Worm (Caenorhabditis elegans) whole organism, L4/young adult: Measurements from ENCODE around the gene C35D6.4.
A peak's percentile ranks its signal among the peaks of the same experiment; 100 is the strongest.

Experiments used
- W03F9.2 ChIP-seq: fragments of 150-350 bp; optimal IDR thresholded peaks from 2 replicates; lab custom pipeline; 2014; ENCODE audit warnings: missing biosample characterization, missing genetic modification characterization
- dao-5 ChIP-seq: sonication (generic microtip); optimal IDR thresholded peaks from 2 replicates; lab custom pipeline; 2016; ENCODE audit warnings: missing genotype, missing genetic modification characterization, moderate library complexity, missing compliant biosample characterization
- him-1 ChIP-seq: sonication (generic microtip); optimal IDR thresholded peaks from 2 replicates; lab custom pipeline; 2016; ENCODE audit warnings: missing genotype, missing genetic modification reagents, missing genetic modification characterization, missing compliant biosample characterization

The C35D6.4 gene

DNA sequence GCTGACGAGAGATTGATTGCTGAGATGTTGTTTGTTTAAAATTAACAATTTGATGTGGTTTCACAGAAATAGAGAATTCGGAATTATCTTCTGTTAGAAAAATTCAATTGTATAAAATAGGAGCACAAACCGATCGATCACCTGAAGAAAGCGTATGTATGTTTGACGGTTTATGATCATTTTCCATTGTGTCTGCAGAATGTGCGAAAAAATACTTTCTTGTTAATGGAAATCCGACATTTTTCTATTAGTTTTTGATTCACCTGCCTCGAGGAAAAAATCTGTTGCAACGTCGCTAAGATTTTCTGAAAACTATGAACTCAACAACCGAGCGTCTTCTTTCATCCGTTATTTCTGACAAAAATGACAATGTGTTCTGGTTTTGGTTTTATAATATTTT is 14.1 kb upstream of the C35D6.4 start, which contains the start of gene C35D6.13:
C35D6.13 (plus strand) TSS at position 301 of the 400 bp plus-strand sequence.
- TF ChIP-seq W03F9.2 (tag; lab: Kevin White, UChicago), result no peak
- no peak for TF ChIP-seq him-1 (tag; lab: Kevin White, UChicago)
- no peak for TF ChIP-seq dao-5 (tag; lab: Kevin White, UChicago)

DNA sequence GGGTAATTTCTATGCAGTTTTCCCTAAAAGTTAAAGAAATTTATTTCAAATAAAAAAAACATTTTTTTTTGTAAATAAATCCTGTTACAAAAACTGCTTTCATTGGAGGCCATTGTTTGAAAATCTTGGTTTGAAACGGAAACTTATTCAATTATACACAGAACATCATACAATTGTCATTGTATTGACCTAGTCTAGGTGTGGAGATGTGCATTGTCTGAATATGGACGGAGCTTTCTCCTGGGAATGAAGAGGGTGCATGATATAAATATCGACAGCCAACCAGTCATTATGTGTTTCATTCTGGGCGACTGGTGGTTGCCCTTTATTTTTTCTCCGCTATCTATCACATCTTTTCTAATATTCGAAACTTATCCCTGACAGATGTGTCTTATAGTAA is 4.3 kb upstream of the C35D6.4 start, which contains the start of gene C35D6.3:
C35D6.3 (plus strand) TSS at position 301 of the 400 bp plus-strand sequence.
- no peak for TF ChIP-seq him-1 (tag; lab: Kevin White, UChicago)
- no peak for TF ChIP-seq dao-5 (tag; lab: Kevin White, UChicago)
- TF ChIP-seq W03F9.2 (tag; lab: Kevin White, UChicago), result no peak

- no peak for TF ChIP-seq W03F9.2 (tag; lab: Kevin White, UChicago)
- TF ChIP-seq him-1 (tag; lab: Kevin White, UChicago), result no peak
- TF ChIP-seq dao-5 (tag; lab: Kevin White, UChicago), result no peak
Observed at ce11 chrIV:16364581-16364980, 13.8 kb downstream of the C35D6.4 start.

ce11 chrIV:16370592-16370991 is 19.8 kb downstream of the C35D6.4 start:
- TF ChIP-seq dao-5 (tag; lab: Kevin White, UChicago) (no peak), W03F9.2 (tag; lab: Kevin White, UChicago) (no peak), him-1 (tag; lab: Kevin White, UChicago) (no peak)

DNA sequence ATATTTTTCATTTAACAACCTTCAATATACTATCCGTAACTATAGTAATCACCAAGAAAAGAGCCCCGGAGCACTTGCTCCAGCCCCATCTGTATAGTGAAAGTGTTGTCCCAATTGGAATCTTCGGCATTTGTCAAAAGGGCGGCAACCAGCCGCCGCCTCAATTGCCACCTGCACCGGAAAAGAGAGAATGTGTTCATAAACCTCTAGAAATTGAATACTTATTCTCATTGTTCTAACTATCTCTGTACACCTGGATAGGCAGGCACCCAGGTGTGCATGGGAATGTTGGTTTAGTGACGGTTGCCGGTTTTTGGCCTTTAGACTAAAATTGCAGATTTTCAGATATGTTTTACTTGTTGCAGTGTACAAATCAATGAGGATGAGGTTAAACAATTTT is 27.2 kb downstream of the C35D6.4 start:
- TF ChIP-seq W03F9.2 (tag; lab: Kevin White, UChicago) (no peak), dao-5 (tag; lab: Kevin White, UChicago) (no peak), him-1 (tag; lab: Kevin White, UChicago) (no peak)

ce11 chrIV:16380278-16380677 is 29.5 kb downstream of the C35D6.4 start:
- TF ChIP-seq dao-5 (tag; lab: Kevin White, UChicago) (no peak), him-1 (tag; lab: Kevin White, UChicago) (no peak)

DNA sequence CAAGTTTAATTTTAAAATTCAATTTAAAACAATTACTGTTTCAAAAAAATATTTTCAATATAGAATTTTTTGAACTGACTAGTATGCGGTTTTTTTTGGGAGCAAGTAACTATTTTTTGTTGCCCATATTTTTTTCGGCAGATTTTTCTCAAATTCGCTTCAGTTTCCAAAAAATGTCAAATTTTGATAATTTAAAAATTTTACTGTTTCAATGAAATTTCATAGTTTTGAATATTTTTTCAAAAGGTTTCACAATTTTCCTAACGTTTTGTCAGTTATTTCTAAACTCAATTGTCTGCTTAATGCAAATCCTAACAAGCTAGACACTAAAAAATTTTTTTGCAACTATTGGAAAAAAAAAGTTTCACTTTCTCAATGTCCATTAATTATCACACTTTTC is 30.1 kb downstream of the C35D6.4 start:
- no peak for TF ChIP-seq him-1 (tag; lab: Kevin White, UChicago)
- no peak for TF ChIP-seq W03F9.2 (tag; lab: Kevin White, UChicago)
- TF ChIP-seq dao-5 (tag; lab: Kevin White, UChicago), result no peak

DNA sequence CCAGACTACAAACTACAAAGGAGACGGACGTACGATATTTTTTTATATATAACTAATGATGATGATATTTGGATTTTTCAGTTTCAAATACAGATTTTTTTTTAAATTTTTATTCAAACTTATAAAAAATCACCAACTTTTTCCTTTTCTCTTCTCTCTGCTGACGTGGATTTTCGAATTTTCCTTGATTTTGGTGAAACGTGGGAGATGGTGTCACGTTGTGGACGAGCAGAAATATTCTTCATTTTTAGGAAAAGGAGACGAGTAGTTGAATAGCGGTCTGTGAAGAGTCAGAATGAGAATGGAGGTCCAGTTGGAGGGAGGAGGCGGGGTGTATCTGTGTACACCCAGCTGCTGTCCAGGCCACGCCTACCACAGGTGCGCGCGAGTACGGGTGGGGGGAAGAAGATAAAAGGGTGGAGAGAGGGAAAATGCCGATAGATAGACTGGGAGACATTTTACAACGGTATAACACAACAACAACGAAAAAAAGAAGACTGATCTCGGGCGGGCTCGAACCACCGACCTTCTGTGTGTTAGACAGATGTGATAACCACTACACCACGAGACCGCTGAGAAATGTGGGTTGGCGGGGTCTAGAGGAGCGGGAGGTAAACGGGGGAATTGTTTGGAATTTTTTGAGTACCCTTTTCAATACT is 31.3 kb downstream of the C35D6.4 start, which contains the start of gene Y7A9D.1:
Y7A9D.1 (minus strand) TSS at position 283 of the 659 bp plus-strand sequence.
- TF ChIP-seq W03F9.2 (tag; lab: Kevin White, UChicago), result no peak
- TF ChIP-seq him-1 (tag; lab: Kevin White, UChicago), result no peak
- TF ChIP-seq dao-5 (tag; lab: Kevin White, UChicago), result no peak

DNA sequence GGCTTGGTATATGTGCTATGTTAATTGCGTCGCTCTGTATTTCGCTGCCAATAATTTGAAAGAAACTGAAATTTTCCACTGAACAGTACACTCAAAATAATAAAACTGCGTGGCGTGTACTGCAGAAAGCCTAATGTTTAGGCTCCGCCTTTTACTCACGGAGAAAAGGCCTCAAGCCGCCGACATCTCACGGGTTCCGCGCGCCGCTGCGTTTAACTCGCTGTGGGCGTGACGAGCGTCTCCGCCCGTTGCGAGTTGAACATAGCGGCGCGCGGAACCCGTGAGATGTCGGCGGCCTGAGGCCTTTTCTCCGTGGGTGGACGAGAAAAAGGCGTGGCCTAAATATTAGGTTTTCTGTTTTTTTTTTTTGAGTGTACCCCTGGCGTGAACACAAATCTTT is 33.9 kb downstream of the C35D6.4 start:
- TF ChIP-seq him-1 (tag; lab: Kevin White, UChicago), result no peak

- TF ChIP-seq him-1 (tag; lab: Kevin White, UChicago), result no peak
- peak; percentile 4 for TF ChIP-seq dao-5 (tag; lab: Kevin White, UChicago)
Observed at ce11 chrIV:16388136-16388635, 37.4 kb downstream of the C35D6.4 start.

DNA sequence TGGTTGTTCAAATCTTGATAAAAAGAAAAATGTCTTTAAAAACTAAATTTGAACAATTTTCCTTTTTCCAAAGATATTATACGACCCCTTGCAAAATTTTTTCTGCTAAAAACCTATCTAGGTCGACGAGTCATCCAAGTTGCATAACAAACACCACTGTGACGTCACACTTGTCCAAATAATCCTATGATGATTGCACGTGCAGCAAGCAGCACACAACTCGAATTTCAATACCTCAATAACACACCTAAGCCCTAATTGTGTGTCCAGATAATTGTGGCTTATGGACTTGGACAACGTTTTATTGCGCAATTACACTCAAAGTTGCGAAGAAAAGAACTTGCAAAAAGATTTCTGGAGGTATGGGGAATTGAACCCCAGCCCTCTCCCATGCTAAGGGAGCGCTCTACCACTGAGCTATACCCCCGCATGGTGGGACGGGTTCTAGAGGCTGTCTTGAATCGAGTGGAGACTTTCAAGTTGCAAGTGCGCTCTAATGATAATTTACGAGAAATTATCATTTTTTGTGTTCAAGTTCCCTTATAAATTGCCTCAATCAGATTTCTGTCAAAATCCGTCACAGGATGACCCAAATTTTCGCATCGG is 38.2 kb downstream of the C35D6.4 start:
- TF ChIP-seq him-1 (tag; lab: Kevin White, UChicago) (peak; percentile 44), dao-5 (tag; lab: Kevin White, UChicago) (peak; percentile 54), W03F9.2 (tag; lab: Kevin White, UChicago) (no peak)

ce11 chrIV:16391470-16391869 is 40.7 kb downstream of the C35D6.4 start:
- no peak for TF ChIP-seq dao-5 (tag; lab: Kevin White, UChicago)
- TF ChIP-seq him-1 (tag; lab: Kevin White, UChicago), result no peak
- TF ChIP-seq W03F9.2 (tag; lab: Kevin White, UChicago), result no peak

ce11 chrIV:16393668-16394067 is 42.9 kb downstream of the C35D6.4 start, which contains the start of gene Y65A5A.24:
Y65A5A.24 (plus strand) TSS chrIV:16393968.
- TF ChIP-seq W03F9.2 (tag; lab: Kevin White, UChicago) (no peak), dao-5 (tag; lab: Kevin White, UChicago) (no peak), him-1 (tag; lab: Kevin White, UChicago) (no peak)

ce11 chrIV:16396651-16397050 is 45.9 kb downstream of the C35D6.4 start:
- TF ChIP-seq dao-5 (tag; lab: Kevin White, UChicago) (no peak), W03F9.2 (tag; lab: Kevin White, UChicago) (no peak), him-1 (tag; lab: Kevin White, UChicago) (no peak)
